Worm (Caenorhabditis elegans) whole organism, young adult: ENCODE data around the gene D1014.2.

Experiments used
- B0035.1 ChIP-seq: sonication (generic microtip); optimal IDR thresholded peaks from 2 replicates; lab custom pipeline; 2016; ENCODE audit warnings: missing genetic modification characterization, mild to moderate bottlenecking, missing compliant biosample characterization, missing genotype, missing genetic modification reagents
- B0336.3 ChIP-seq: fragments of 200-800 bp; sonication (Bioruptor generic); IDR thresholded peaks from 2 replicates; pipeline ENCODE4 v1.3.6; 2022; ENCODE audit warnings: missing genetic modification characterization, missing compliant biosample characterization
- C06A6.2 ChIP-seq: fragments of 200-800 bp; sonication (Bioruptor generic); conservative IDR thresholded peaks from 2 replicates; pipeline ENCODE4 v1.3.6; 2022; ENCODE audit warnings: missing genetic modification characterization, missing compliant biosample characterization
- F22D6.2 ChIP-seq: sonication (generic microtip); optimal IDR thresholded peaks from 2 replicates; lab custom pipeline; 2016; ENCODE audit warnings: mild to moderate bottlenecking, missing genetic modification characterization, missing compliant biosample characterization
- F55B11.4 ChIP-seq: sonication (generic microtip); optimal IDR thresholded peaks from 2 replicates; lab custom pipeline; 2016; ENCODE audit warnings: missing compliant biosample characterization, missing genetic modification characterization, borderline replicate concordance; ENCODE audit not compliant: insufficient read depth
- K12H6.12 ChIP-seq: fragments of 200-800 bp; sonication (Bioruptor generic); optimal IDR thresholded peaks from 2 replicates; lab custom pipeline; 2018; ENCODE audit warnings: mild to moderate bottlenecking, missing genetic modification characterization, missing compliant biosample characterization
- T26A5.8 ChIP-seq: sonication (generic microtip); optimal IDR thresholded peaks from 2 replicates; lab custom pipeline; 2016; ENCODE audit warnings: missing genetic modification characterization, missing compliant biosample characterization
- Y53G8AR.9 ChIP-seq: fragments of 200-800 bp; sonication (Bioruptor generic); conservative IDR thresholded peaks from 2 replicates; pipeline ENCODE4 v1.3.6; 2022; ENCODE audit warnings: missing genetic modification reagents, missing genetic modification characterization, missing compliant biosample characterization
- Y56A3A.18 ChIP-seq: fragments of 200-800 bp; sonication (Bioruptor generic); IDR thresholded peaks from 2 replicates; pipeline ENCODE4 v1.3.6; 2022; ENCODE audit warnings: missing genetic modification reagents, missing genetic modification characterization, missing compliant biosample characterization
- Y95B8A.8 ChIP-seq: fragments of 200-800 bp; sonication (Bioruptor generic); IDR thresholded peaks from 2 replicates; pipeline ENCODE4 v1.3.6; 2022; ENCODE audit warnings: missing genetic modification reagents, missing genetic modification characterization, missing compliant biosample characterization
- atf-7 ChIP-seq: sonication (generic microtip); optimal IDR thresholded peaks from 2 replicates; lab custom pipeline; 2017; ENCODE audit warnings: mild to moderate bottlenecking, missing genetic modification characterization, missing compliant biosample characterization
- attf-5 ChIP-seq: fragments of 200-800 bp; sonication (Bioruptor generic); optimal IDR thresholded peaks from 2 replicates; lab custom pipeline; 2018; ENCODE audit warnings: mild to moderate bottlenecking, missing genetic modification characterization, missing compliant biosample characterization
- bed-2 ChIP-seq: fragments of 200-800 bp; sonication (Bioruptor generic); IDR thresholded peaks from 2 replicates; pipeline ENCODE4 v1.3.6; 2022; ENCODE audit warnings: missing genetic modification reagents, missing genetic modification characterization, missing compliant biosample characterization
- ccch-3 ChIP-seq: fragments of 200-800 bp; sonication (Bioruptor generic); optimal IDR thresholded peaks from 2 replicates; lab custom pipeline; 2018; ENCODE audit warnings: mild to moderate bottlenecking, missing genetic modification characterization, missing compliant biosample characterization
- cebp-2 ChIP-seq: fragments of 200-800 bp; sonication (Bioruptor generic); IDR thresholded peaks from 2 replicates; pipeline ENCODE4 v1.3.6; 2022; ENCODE audit warnings: missing genetic modification characterization, missing compliant biosample characterization
- ceh-27 ChIP-seq: fragments of 200-800 bp; sonication (Bioruptor generic); optimal IDR thresholded peaks from 2 replicates; lab custom pipeline; 2018; ENCODE audit warnings: mild to moderate bottlenecking, missing genetic modification characterization, moderate library complexity, missing compliant biosample characterization
- ceh-58 ChIP-seq: fragments of 200-800 bp; sonication (Bioruptor generic); IDR thresholded peaks from 2 replicates; pipeline ENCODE4 v1.3.6; 2022; ENCODE audit warnings: missing genetic modification characterization, missing compliant biosample characterization
- ceh-79 ChIP-seq: sonication (generic microtip); optimal IDR thresholded peaks from 2 replicates; lab custom pipeline; 2017; ENCODE audit warnings: mild to moderate bottlenecking, missing genetic modification characterization, missing compliant biosample characterization
- efl-1 ChIP-seq: fragments of 150-350 bp; optimal IDR thresholded peaks from 2 replicates; lab custom pipeline; 2014; ENCODE audit warnings: missing biosample characterization, missing genetic modification reagents, missing genetic modification characterization
- egl-18 ChIP-seq: fragments of 200-800 bp; sonication (Bioruptor generic); IDR thresholded peaks from 2 replicates; pipeline ENCODE4 v1.3.6; 2022; ENCODE audit warnings: missing genetic modification reagents, missing genetic modification characterization, missing compliant biosample characterization
- gei-17 ChIP-seq: fragments of 200-800 bp; sonication (Bioruptor generic); optimal IDR thresholded peaks from 2 replicates; lab custom pipeline; 2018; ENCODE audit warnings: mild to moderate bottlenecking, missing genetic modification characterization, missing compliant biosample characterization
- him-1 ChIP-seq: sonication (generic microtip); optimal IDR thresholded peaks from 2 replicates; lab custom pipeline; 2016; ENCODE audit warnings: missing genotype, missing genetic modification reagents, missing genetic modification characterization, missing compliant biosample characterization
- hmg-1.2 ChIP-seq: fragments of 200-800 bp; sonication (Bioruptor generic); IDR thresholded peaks from 2 replicates; pipeline ENCODE4 v1.3.6; 2022; ENCODE audit warnings: missing genetic modification reagents, missing genetic modification characterization, missing compliant biosample characterization
- hrde-1 ChIP-seq: sonication (generic microtip); optimal IDR thresholded peaks from 2 replicates; lab custom pipeline; 2016; ENCODE audit warnings: missing genetic modification characterization, mild to moderate bottlenecking, missing compliant biosample characterization, moderate library complexity, missing genotype, missing genetic modification reagents, borderline replicate concordance
- lin-40 ChIP-seq: sonication (generic microtip); optimal IDR thresholded peaks from 2 replicates; lab custom pipeline; 2016; ENCODE audit warnings: missing genetic modification characterization, mild to moderate bottlenecking, missing compliant biosample characterization, missing genotype, missing genetic modification reagents
- mel-28 ChIP-seq: sonication (generic microtip); optimal IDR thresholded peaks from 2 replicates; lab custom pipeline; 2016; ENCODE audit warnings: borderline replicate concordance, mild to moderate bottlenecking, missing genetic modification characterization, missing compliant biosample characterization
- nfya-2 ChIP-seq: fragments of 200-800 bp; sonication (Bioruptor generic); IDR thresholded peaks from 2 replicates; pipeline ENCODE4 v1.3.6; 2022; ENCODE audit warnings: missing genetic modification reagents, missing genetic modification characterization, missing compliant biosample characterization
- nfyb-1 ChIP-seq: fragments of 200-800 bp; sonication (Bioruptor generic); IDR thresholded peaks from 2 replicates; pipeline ENCODE4 v1.3.6; 2022; ENCODE audit warnings: missing genetic modification reagents, missing genetic modification characterization, missing compliant biosample characterization
- nhr-120 ChIP-seq: fragments of 200-800 bp; sonication (Bioruptor generic); IDR thresholded peaks from 2 replicates; pipeline ENCODE4 v1.3.6; 2022; ENCODE audit warnings: missing genetic modification characterization, missing compliant biosample characterization
- nhr-80 ChIP-seq: sonication (generic microtip); optimal IDR thresholded peaks from 2 replicates; lab custom pipeline; 2016; ENCODE audit warnings: missing genetic modification characterization, missing compliant biosample characterization
- pbrm-1 ChIP-seq: fragments of 200-800 bp; sonication (Bioruptor generic); IDR thresholded peaks from 2 replicates; pipeline ENCODE4 v1.3.6; 2022; ENCODE audit warnings: missing genetic modification reagents, missing genetic modification characterization, missing compliant biosample characterization
- pha-4 ChIP-seq: fragments of 150-350 bp; sonication (generic microtip); optimal IDR thresholded peaks from 2 replicates; lab custom pipeline; 2014; ENCODE audit warnings: missing biosample characterization, missing genetic modification reagents, missing genetic modification characterization
- repo-1 ChIP-seq: sonication (generic microtip); optimal IDR thresholded peaks from 2 replicates; lab custom pipeline; 2017; ENCODE audit warnings: mild to moderate bottlenecking, missing genetic modification characterization, missing compliant biosample characterization
- sdz-38 ChIP-seq: sonication (generic microtip); optimal IDR thresholded peaks from 2 replicates; lab custom pipeline; 2016; ENCODE audit warnings: missing genotype, missing genetic modification characterization, missing compliant biosample characterization
- snpc-1.1 ChIP-seq: sonication (generic microtip); optimal IDR thresholded peaks from 2 replicates; lab custom pipeline; 2017; ENCODE audit warnings: missing genetic modification characterization, mild to moderate bottlenecking, missing compliant biosample characterization, antibody characterized with exemption, moderate library complexity, missing genotype, missing genetic modification reagents; ENCODE audit not compliant: insufficient read depth
- tbx-9 ChIP-seq: sonication (generic microtip); optimal IDR thresholded peaks from 2 replicates; lab custom pipeline; 2016; ENCODE audit warnings: borderline replicate concordance, missing genetic modification characterization, inconsistent platforms, missing compliant biosample characterization
- unc-130 ChIP-seq: sonication (generic microtip); optimal IDR thresholded peaks from 2 replicates; lab custom pipeline; 2016; ENCODE audit warnings: missing genetic modification reagents, missing genetic modification characterization, missing compliant biosample characterization
- unc-62 ChIP-seq: fragments of 150-350 bp; optimal IDR thresholded peaks from 2 replicates; lab custom pipeline; 2014; ENCODE audit warnings: missing biosample characterization, missing genetic modification reagents, missing genetic modification characterization
- zfh-2 ChIP-seq: fragments of 200-800 bp; sonication (Bioruptor generic); conservative IDR thresholded peaks from 2 replicates; pipeline ENCODE4 v1.3.6; 2022; ENCODE audit warnings: missing genetic modification reagents, missing genetic modification characterization, missing compliant biosample characterization
- ztf-3 ChIP-seq: fragments of 200-800 bp; sonication (Bioruptor generic); optimal IDR thresholded peaks from 2 replicates; lab custom pipeline; 2018; ENCODE audit warnings: mild to moderate bottlenecking, missing genetic modification characterization, missing compliant biosample characterization

D1014.2 gene

DNA sequence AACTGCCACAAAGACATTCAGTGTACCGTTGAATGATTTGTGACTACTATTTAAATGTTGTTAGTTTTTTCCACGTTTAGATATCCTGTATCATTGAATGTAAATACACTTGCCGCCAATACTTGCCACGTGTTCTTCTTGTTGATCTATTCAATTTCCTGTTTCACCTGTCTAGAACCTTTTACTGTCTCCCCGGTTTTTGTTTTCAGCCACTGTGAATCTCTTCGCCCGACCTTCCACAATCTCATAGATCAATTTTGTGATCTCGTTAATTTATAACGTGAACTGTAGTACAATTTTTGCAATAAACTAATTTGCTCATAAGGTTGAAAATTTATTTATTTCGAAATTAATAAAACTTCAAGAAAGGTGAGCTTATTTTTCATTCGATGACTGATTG is 1.6 kb downstream of the D1014.2 start, which contains the start of gene D1014.13:
Gene D1014.13 (plus strand): TSS at position 301 of the 400 bp plus-strand sequence.
- TF ChIP-seq T26A5.8 (tag; lab: Kevin White, UChicago): no peak
- TF ChIP-seq cebp-2: no peak
- TF ChIP-seq pbrm-1: no peak
- no peak for TF ChIP-seq F22D6.2 (tag; lab: Kevin White, UChicago)
- no peak for TF ChIP-seq tbx-9 (tag; lab: Kevin White, UChicago)
- no peak for TF ChIP-seq atf-7 (tag; lab: Kevin White, UChicago)
- no peak for TF ChIP-seq hrde-1 (tag; lab: Kevin White, UChicago)
- no peak for TF ChIP-seq nfyb-1
- TF ChIP-seq efl-1 (GFP tag; lab: Kevin White, UChicago): no peak
- TF ChIP-seq ccch-3 (GFP tag; lab: Kevin White, UChicago): no peak
- no peak for TF ChIP-seq Y53G8AR.9 (GFP tag; lab: Robert Waterston, UW)
- no peak for TF ChIP-seq pha-4
- TF ChIP-seq attf-5 (GFP tag; lab: Kevin White, UChicago): no peak
- TF ChIP-seq B0035.1: no peak
- no peak for TF ChIP-seq ceh-27 (GFP tag; lab: Kevin White, UChicago)
- TF ChIP-seq Y56A3A.18 (GFP tag; lab: Robert Waterston, UW): no peak

DNA sequence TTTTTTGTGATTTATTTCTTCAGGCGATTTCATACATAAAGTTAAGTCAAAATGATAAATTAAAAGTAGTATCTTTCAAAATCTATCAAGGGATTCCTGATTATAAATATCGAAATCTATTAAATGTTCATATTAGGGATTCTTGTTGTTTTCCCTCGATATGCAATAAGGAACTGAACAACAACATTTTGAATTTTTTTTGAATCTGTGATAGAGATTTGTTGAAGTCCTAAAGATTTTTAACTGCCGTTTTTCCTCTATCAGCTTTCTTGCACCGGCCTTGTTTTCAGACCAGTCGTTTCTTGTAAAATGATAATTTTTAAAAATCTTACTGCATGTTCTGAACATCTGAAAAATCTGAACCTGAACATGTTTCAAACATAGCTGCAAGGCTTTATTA is 12.0 kb downstream of the D1014.2 start:
- TF ChIP-seq B0336.3 (GFP tag; lab: Robert Waterston, UW) (no peak), snpc-1.1 (tag; lab: Kevin White, UChicago) (no peak), zfh-2 (GFP tag; lab: Robert Waterston, UW) (no peak), repo-1 (no peak), K12H6.12 (tag; lab: Kevin White, UChicago) (no peak), hmg-1.2 (GFP tag; lab: Robert Waterston, UW) (no peak), cebp-2 (no peak), nfyb-1 (no peak), C06A6.2 (GFP tag; lab: Robert Waterston, UW) (no peak), attf-5 (GFP tag; lab: Kevin White, UChicago) (no peak), unc-130 (GFP tag; lab: Kevin White, UChicago) (no peak), lin-40 (tag; lab: Kevin White, UChicago) (no peak), Y56A3A.18 (GFP tag; lab: Robert Waterston, UW) (no peak), nhr-120 (GFP tag; lab: Robert Waterston, UW) (no peak), hrde-1 (tag; lab: Kevin White, UChicago) (no peak), nhr-80 (tag; lab: Kevin White, UChicago) (no peak), ceh-79 (tag; lab: Kevin White, UChicago) (no peak)
- TF ChIP-seq, all 124 proteins: peak for 0

DNA sequence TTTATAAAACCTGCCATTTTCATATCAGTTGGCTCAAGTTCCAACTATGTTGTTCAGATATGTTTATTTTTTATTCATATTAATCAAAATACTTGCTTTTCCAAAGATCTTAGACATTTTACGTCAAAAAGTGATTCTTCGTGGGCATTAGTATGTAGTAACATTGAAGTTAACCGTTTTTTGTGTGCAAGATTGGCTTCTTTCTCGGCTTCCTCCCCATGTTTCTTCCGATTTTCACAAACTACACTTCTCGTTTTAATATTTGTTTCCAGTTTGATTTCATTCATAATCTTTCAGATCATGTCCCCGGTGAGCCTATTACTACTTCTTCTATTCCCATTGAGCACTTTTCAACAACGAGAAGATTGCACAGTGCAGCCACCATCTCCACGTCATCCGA is 13.7 kb downstream of the D1014.2 start, which contains the start of gene sul-2:
Gene sul-2 (plus strand): TSS at position 301 of the 400 bp plus-strand sequence.
- no peak for TF ChIP-seq F55B11.4 (tag; lab: Kevin White, UChicago)
- TF ChIP-seq, all 124 proteins: peak for 0

DNA sequence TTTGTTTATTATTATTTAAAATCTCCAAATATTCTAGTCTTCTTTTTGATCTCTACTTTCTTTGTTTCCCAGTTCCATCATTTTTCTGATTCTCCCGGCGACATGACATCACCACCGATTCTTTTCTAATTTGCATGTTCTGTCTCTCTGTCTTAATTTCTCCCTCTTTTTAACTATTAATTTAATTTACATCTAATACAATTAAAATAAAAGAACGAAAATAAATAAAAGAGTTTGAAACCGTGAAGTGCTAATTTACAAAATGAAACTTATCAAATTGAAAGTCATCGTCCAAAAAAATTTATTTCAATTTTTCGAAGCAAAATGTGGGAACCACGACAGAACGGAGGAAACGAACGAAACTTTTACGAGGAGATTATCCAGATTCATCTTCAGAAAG is 15.9 kb downstream of the D1014.2 start, which contains the start of gene F20D6.6:
Gene F20D6.6 (plus strand): TSS at position 301 of the 400 bp plus-strand sequence.
- no peak for TF ChIP-seq sdz-38
- TF ChIP-seq him-1 (tag; lab: Kevin White, UChicago): no peak
- TF ChIP-seq gei-17 (GFP tag; lab: Kevin White, UChicago): no peak
- no peak for TF ChIP-seq mel-28 (tag; lab: Kevin White, UChicago)
- no peak for TF ChIP-seq bed-2 (GFP tag; lab: Robert Waterston, UW)
- no peak for TF ChIP-seq lin-40 (tag; lab: Kevin White, UChicago)
- no peak for TF ChIP-seq ceh-58 (GFP tag; lab: Robert Waterston, UW)
- no peak for TF ChIP-seq ztf-3 (GFP tag; lab: Kevin White, UChicago)
- no peak for TF ChIP-seq egl-18 (GFP tag; lab: Robert Waterston, UW)
- TF ChIP-seq Y95B8A.8: no peak
- no peak for TF ChIP-seq nfya-2 (GFP tag; lab: Robert Waterston, UW)
- TF ChIP-seq unc-62: no peak
- no peak for TF ChIP-seq B0035.1
